Worm (Caenorhabditis elegans) whole organism, mixed stage, embryonic: ENCODE data around the gene Y57G7A.6.
A peak's percentile ranks its signal among the peaks of the same experiment; 100 is the strongest.

ENCODE experiments used
- M03D4.4 ChIP-seq: sonication (generic microtip); optimal IDR thresholded peaks from 2 replicates; lab custom pipeline; 2017; ENCODE audit warnings: mild to moderate bottlenecking, missing genetic modification characterization, missing compliant biosample characterization
- blmp-1 ChIP-seq: fragments of 150-350 bp; optimal IDR thresholded peaks from 2 replicates; lab custom pipeline; 2014; ENCODE audit warnings: missing biosample characterization, missing genetic modification characterization
- ceh-39 ChIP-seq: fragments of 150-350 bp; optimal IDR thresholded peaks from 2 replicates; lab custom pipeline; 2014; ENCODE audit warnings: missing biosample characterization, missing genetic modification characterization
- ceh-83 ChIP-seq: fragments of 200-800 bp; sonication (Bioruptor generic); optimal IDR thresholded peaks from 2 replicates; lab custom pipeline; 2018; ENCODE audit warnings: mild to moderate bottlenecking, missing genetic modification characterization, missing compliant biosample characterization
- ces-1 ChIP-seq: fragments of 150-350 bp; optimal IDR thresholded peaks from 2 replicates; lab custom pipeline; 2014; ENCODE audit warnings: missing biosample characterization, missing genetic modification reagents, missing genetic modification characterization
- cnd-1 ChIP-seq: fragments of 200-800 bp; sonication (Bioruptor generic); optimal IDR thresholded peaks from 2 replicates; lab custom pipeline; 2018; ENCODE audit warnings: mild to moderate bottlenecking, missing genetic modification characterization, missing compliant biosample characterization
- elt-1 ChIP-seq: sonication (generic microtip); optimal IDR thresholded peaks from 2 replicates; lab custom pipeline; 2017; ENCODE audit warnings: missing genetic modification characterization, mild to moderate bottlenecking, missing compliant biosample characterization, antibody characterized with exemption, moderate library complexity, borderline replicate concordance; ENCODE audit not compliant: insufficient read depth
- elt-3 ChIP-seq: fragments of 150-350 bp; optimal IDR thresholded peaks from 2 replicates; lab custom pipeline; 2014; ENCODE audit warnings: missing biosample characterization, missing genetic modification characterization
- ham-2 ChIP-seq: fragments of 200-800 bp; sonication (Bioruptor generic); optimal IDR thresholded peaks from 2 replicates; lab custom pipeline; 2018; ENCODE audit warnings: mild to moderate bottlenecking, missing genetic modification characterization, missing compliant biosample characterization
- hlh-1 ChIP-seq: fragments of 150-350 bp; optimal IDR thresholded peaks from 2 replicates; lab custom pipeline; 2014; ENCODE audit warnings: missing biosample characterization, missing genetic modification reagents, missing genetic modification characterization
- lin-13 ChIP-seq: fragments of 150-350 bp; optimal IDR thresholded peaks from 2 replicates; lab custom pipeline; 2014; ENCODE audit warnings: missing biosample characterization, missing genetic modification characterization
- lin-32 ChIP-seq: fragments of 200-800 bp; sonication (Bioruptor generic); optimal IDR thresholded peaks from 2 replicates; lab custom pipeline; 2018; ENCODE audit warnings: mild to moderate bottlenecking, missing genetic modification characterization, missing compliant biosample characterization
- lsy-2 ChIP-seq: fragments of 150-350 bp; optimal IDR thresholded peaks from 2 replicates; lab custom pipeline; 2014; ENCODE audit warnings: missing biosample characterization, missing genetic modification characterization
- mep-1 ChIP-seq: fragments of 150-350 bp; optimal IDR thresholded peaks from 2 replicates; lab custom pipeline; 2017; ENCODE audit warnings: missing biosample characterization, missing genetic modification reagents, missing genetic modification characterization, inconsistent platforms
- mls-2 ChIP-seq: sonication (generic microtip); optimal IDR thresholded peaks from 2 replicates; lab custom pipeline; 2016; ENCODE audit warnings: mild to moderate bottlenecking, missing genetic modification characterization, moderate library complexity, missing compliant biosample characterization
- nhr-12 ChIP-seq: fragments of 150-350 bp; optimal IDR thresholded peaks from 2 replicates; lab custom pipeline; 2014; ENCODE audit warnings: missing biosample characterization, missing genetic modification characterization
- nhr-2 ChIP-seq: fragments of 150-350 bp; optimal IDR thresholded peaks from 2 replicates; lab custom pipeline; 2014; ENCODE audit warnings: missing biosample characterization, missing genetic modification characterization
- nhr-237 ChIP-seq: fragments of 150-350 bp; optimal IDR thresholded peaks from 2 replicates; lab custom pipeline; 2014; ENCODE audit warnings: missing biosample characterization, missing genetic modification characterization
- nhr-76 ChIP-seq: sonication (generic microtip); optimal IDR thresholded peaks from 2 replicates; lab custom pipeline; 2017; ENCODE audit warnings: missing biosample characterization, missing genetic modification characterization
- pha-4 ChIP-seq: fragments of 150-350 bp; optimal IDR thresholded peaks from 2 replicates; lab custom pipeline; 2018; ENCODE audit warnings: missing biosample characterization, missing genetic modification reagents, missing genetic modification characterization
- snpc-4 ChIP-seq: fragments of 150-350 bp; optimal IDR thresholded peaks from 2 replicates; lab custom pipeline; 2014; ENCODE audit warnings: missing biosample characterization, missing genetic modification characterization
- sptf-1 ChIP-seq: sonication (generic microtip); optimal IDR thresholded peaks from 2 replicates; lab custom pipeline; 2017; ENCODE audit warnings: mild to moderate bottlenecking, missing genetic modification characterization, moderate library complexity, missing compliant biosample characterization
- tbx-8 ChIP-seq: fragments of 200-800 bp; sonication (Bioruptor generic); optimal IDR thresholded peaks from 2 replicates; lab custom pipeline; 2018; ENCODE audit warnings: mild to moderate bottlenecking, missing genetic modification characterization, moderate library complexity, missing compliant biosample characterization
- unc-120 ChIP-seq: sonication (generic microtip); optimal IDR thresholded peaks from 2 replicates; lab custom pipeline; 2017; ENCODE audit warnings: missing genetic modification characterization, missing compliant biosample characterization; ENCODE audit not compliant: poor library complexity, severe bottlenecking
- unc-62 ChIP-seq: fragments of 150-350 bp; optimal IDR thresholded peaks from 2 replicates; lab custom pipeline; 2014; ENCODE audit warnings: missing biosample characterization, missing genetic modification reagents, missing genetic modification characterization
- ztf-11 ChIP-seq: fragments of 150-350 bp; optimal IDR thresholded peaks from 2 replicates; lab custom pipeline; 2014; ENCODE audit warnings: missing biosample characterization, missing genetic modification characterization

The Y57G7A.6 gene

DNA sequence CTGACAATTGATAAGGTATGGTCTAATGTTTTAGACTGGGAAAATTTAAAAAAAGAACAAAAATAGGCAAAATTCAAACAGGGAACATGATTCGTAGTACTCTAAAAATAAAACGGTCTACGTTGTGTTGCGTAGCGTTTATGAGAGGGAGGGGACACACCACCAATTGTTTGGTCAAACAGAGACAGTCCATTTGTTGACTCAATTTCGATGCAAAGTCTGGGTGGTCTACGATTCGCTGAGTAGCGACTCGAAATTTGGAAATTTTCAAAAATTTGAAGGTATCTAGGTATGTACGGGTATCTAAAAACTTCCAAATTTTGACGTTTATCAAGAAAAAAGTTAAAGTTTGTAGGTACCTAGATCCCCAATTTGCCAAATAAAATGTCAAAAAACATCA is 39.6 kb downstream of the Y57G7A.6 start:
- TF ChIP-seq mep-1 (tag; lab: Kevin White, UChicago) (no peak), pha-4 (tag; lab: Kevin White, UChicago) (peak; percentile 7)

- TF ChIP-seq nhr-237 (tag; lab: Kevin White, UChicago) (no peak), sptf-1 (tag; lab: Kevin White, UChicago) (peak; percentile 20), blmp-1 (tag; lab: Kevin White, UChicago) (peak; percentile 26), elt-1 (peak; percentile 9), nhr-76 (no peak), ces-1 (GFP tag; lab: Kevin White, UChicago) (no peak), unc-120 (no peak)
Measured at ce11 chrII:1244420-1244959, 40.9 kb downstream of the Y57G7A.6 start.

DNA sequence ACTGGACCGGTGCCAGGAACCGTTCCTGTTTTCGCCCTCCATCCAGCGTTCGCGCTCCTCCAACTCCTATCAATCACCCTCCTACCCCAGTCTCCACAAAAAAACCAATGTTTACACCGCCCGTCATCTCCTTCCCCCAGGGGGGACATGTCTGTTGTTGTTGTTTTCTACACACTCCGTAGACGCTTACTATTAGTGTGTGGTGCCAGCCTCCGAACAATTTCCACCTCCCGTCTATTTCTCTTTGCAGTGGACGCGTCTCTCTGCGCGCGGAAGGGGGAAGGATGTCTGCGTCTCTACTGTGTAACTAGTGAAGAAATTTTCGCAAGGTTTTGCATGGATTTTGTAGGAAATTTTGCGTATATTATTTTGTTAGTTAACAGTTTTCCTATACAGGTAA is 42.9 kb downstream of the Y57G7A.6 start:
- TF ChIP-seq ztf-11 (tag; lab: Kevin White, UChicago), result peak; percentile 26
- TF ChIP-seq M03D4.4 (tag; lab: Kevin White, UChicago), result no peak
- no peak for TF ChIP-seq nhr-76
- TF ChIP-seq mep-1 (tag; lab: Kevin White, UChicago), result peak; percentile 39
- TF ChIP-seq nhr-237 (tag; lab: Kevin White, UChicago), result no peak
- TF ChIP-seq unc-120, result no peak
- TF ChIP-seq mls-2, result peak; percentile 7
- peak; percentile 20 for TF ChIP-seq pha-4 (tag; lab: Kevin White, UChicago)
- TF ChIP-seq lin-13 (tag; lab: Kevin White, UChicago), result no peak
- peak; percentile 32 for TF ChIP-seq ham-2 (GFP tag; lab: Kevin White, UChicago)
- peak; percentile 21 for TF ChIP-seq lsy-2 (tag; lab: Kevin White, UChicago)
- peak; percentile 41 for TF ChIP-seq unc-62 (GFP tag; lab: Kevin White, UChicago)
- peak; percentile 60 for TF ChIP-seq ces-1 (GFP tag; lab: Kevin White, UChicago)
- peak; percentile 31 for TF ChIP-seq hlh-1 (tag; lab: Kevin White, UChicago)

DNA sequence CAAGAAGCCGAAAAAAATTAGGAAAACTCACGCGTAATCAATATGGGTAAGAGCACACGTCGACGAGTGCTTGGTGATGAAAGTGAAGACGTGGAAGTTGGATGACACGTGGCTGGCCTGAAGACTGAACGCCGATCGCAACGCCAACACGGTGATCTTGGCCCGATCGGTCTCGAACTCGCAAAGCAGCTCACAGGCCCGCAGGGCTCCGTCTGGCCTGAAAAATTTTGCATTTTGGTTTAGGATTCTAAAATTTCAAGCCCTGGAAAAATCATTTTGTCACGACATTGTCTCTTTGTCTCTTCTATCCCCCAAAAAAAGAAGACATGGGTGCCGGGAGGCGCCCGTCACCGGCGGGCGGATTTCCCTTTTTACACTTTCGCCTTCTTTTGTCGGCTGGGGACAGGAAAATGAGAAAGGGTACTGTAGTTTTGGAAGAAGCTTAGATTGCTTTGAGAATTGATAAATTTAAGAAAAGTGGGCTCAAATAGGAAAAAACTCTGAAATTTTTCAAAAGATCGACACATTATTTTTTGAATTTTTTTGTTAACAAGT is 44.2 kb downstream of the Y57G7A.6 start:
- TF ChIP-seq lsy-2 (tag; lab: Kevin White, UChicago), result no peak
- no peak for TF ChIP-seq cnd-1 (tag; lab: Kevin White, UChicago)
- TF ChIP-seq blmp-1 (tag; lab: Kevin White, UChicago), result peak; percentile 7
- no peak for TF ChIP-seq nhr-76
- TF ChIP-seq M03D4.4 (tag; lab: Kevin White, UChicago), result no peak

DNA sequence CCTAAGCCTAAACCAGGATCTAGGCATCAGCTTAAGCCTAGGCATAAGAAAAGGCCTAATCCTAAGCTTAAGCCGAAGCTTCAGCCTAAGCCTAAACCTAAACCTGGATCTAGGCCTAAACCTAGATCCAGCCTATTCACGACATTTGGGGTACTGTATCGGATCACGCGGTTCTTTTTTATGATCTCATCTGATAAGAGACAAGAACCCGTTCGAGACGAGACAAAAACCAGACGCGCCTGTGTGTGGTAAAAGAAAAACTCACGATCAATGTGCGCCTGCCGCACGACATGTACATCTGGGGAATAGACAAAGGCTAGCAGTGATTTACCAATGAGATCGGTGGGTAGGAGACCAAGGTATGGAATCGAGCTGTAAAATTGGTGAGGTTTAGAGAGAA is 45.0 kb downstream of the Y57G7A.6 start:
- TF ChIP-seq ceh-83 (GFP tag; lab: Kevin White, UChicago), result no peak
- no peak for TF ChIP-seq lin-32 (GFP tag; lab: Kevin White, UChicago)
- TF ChIP-seq ces-1 (GFP tag; lab: Kevin White, UChicago), result no peak
- no peak for TF ChIP-seq snpc-4
- no peak for TF ChIP-seq nhr-12 (tag; lab: Kevin White, UChicago)
- TF ChIP-seq ceh-39 (tag; lab: Kevin White, UChicago), result no peak
- TF ChIP-seq tbx-8 (GFP tag; lab: Kevin White, UChicago), result no peak
- no peak for TF ChIP-seq mep-1 (tag; lab: Kevin White, UChicago)
- TF ChIP-seq nhr-2, result no peak
- no peak for TF ChIP-seq lsy-2 (tag; lab: Kevin White, UChicago)

ce11 chrII:1239433-1240020 is 45.9 kb downstream of the Y57G7A.6 start:
- TF ChIP-seq ceh-83 (GFP tag; lab: Kevin White, UChicago) (no peak), hlh-1 (tag; lab: Kevin White, UChicago) (peak; percentile 26), pha-4 (tag; lab: Kevin White, UChicago) (peak; percentile 11), nhr-12 (tag; lab: Kevin White, UChicago) (no peak), elt-1 (peak; percentile 23), elt-3 (tag; lab: Kevin White, UChicago) (peak; percentile 36), unc-120 (peak; percentile 20)
